Worm (Caenorhabditis elegans): Measurements from ENCODE around the gene F39B3.7.

- TF ChIP-seq unc-39 (tag; optimal IDR thresholded peaks at IDR 0.05) (no peak), ztf-11 (tag; optimal IDR thresholded peaks at IDR 0.05) (no peak), fkh-10 (GFP tag; optimal IDR thresholded peaks at IDR 0.05) (no peak), unc-62 (GFP tag; optimal IDR thresholded peaks at IDR 0.05) (no peak), fos-1 (tag; optimal IDR thresholded peaks at IDR 0.05) (no peak), ztf-4 (tag; optimal IDR thresholded peaks at IDR 0.05) (no peak), tbx-2 (tag; optimal IDR thresholded peaks at IDR 0.05) (no peak), pqm-1 (tag; optimal IDR thresholded peaks at IDR 0.05) (no peak), nfya-1 (tag; optimal IDR thresholded peaks at IDR 0.05; ENCODE audit: insufficient read depth) (no peak), aly-2 (tag; optimal IDR thresholded peaks at IDR 0.05) (no peak), snpc-4 (tag; optimal IDR thresholded peaks at IDR 0.05) (no peak), elt-3 (tag; optimal IDR thresholded peaks at IDR 0.05) (no peak)
Observed at ce11 chrX:17553772-17554171, 13.5 kb downstream of the F39B3.7 start.

Measured in whole organism, L3 larva.